Worm (Caenorhabditis elegans) whole organism, late embryonic: ENCODE data around the gene coa-3.
A peak's percentile ranks its signal among the peaks of the same experiment; 100 is the strongest.

Experiments
- C08G9.2 ChIP-seq: sonication (generic microtip); optimal IDR thresholded peaks from 2 replicates; lab custom pipeline; 2016; ENCODE audit warnings: mild to moderate bottlenecking, missing genetic modification characterization, moderate library complexity, missing compliant biosample characterization
- C38D4.7 ChIP-seq: fragments of 200-800 bp; sonication (Bioruptor generic); optimal IDR thresholded peaks from 2 replicates; lab custom pipeline; 2018; ENCODE audit warnings: mild to moderate bottlenecking, missing genetic modification characterization, moderate library complexity, missing compliant biosample characterization
- F13H6.1 ChIP-seq: sonication (generic microtip); optimal IDR thresholded peaks from 2 replicates; lab custom pipeline; 2016; ENCODE audit warnings: missing genetic modification characterization, missing compliant biosample characterization
- K02D7.2 ChIP-seq: sonication (generic microtip); optimal IDR thresholded peaks from 2 replicates; lab custom pipeline; 2017; ENCODE audit warnings: mild to moderate bottlenecking, missing genetic modification characterization, missing compliant biosample characterization
- K09A11.1 ChIP-seq: sonication (generic microtip); optimal IDR thresholded peaks from 2 replicates; lab custom pipeline; 2017; ENCODE audit warnings: antibody characterized with exemption, mild to moderate bottlenecking, missing genetic modification characterization, missing compliant biosample characterization; ENCODE audit not compliant: insufficient read depth
- ahr-1 ChIP-seq: sonication (generic microtip); optimal IDR thresholded peaks from 2 replicates; lab custom pipeline; 2016; ENCODE audit warnings: missing genetic modification characterization, missing compliant biosample characterization
- ama-1 ChIP-seq: fragments of 150-350 bp; optimal IDR thresholded peaks from 2 replicates; lab custom pipeline; 2014
- ceh-14 ChIP-seq: sonication (generic microtip); optimal IDR thresholded peaks from 2 replicates; lab custom pipeline; 2016; ENCODE audit warnings: missing genotype, missing genetic modification characterization, missing compliant biosample characterization
- ceh-18 ChIP-seq: sonication (generic microtip); optimal IDR thresholded peaks from 2 replicates; lab custom pipeline; 2016; ENCODE audit warnings: missing genetic modification characterization, missing compliant biosample characterization
- ceh-19 ChIP-seq: fragments of 200-800 bp; sonication (Bioruptor generic); optimal IDR thresholded peaks from 2 replicates; lab custom pipeline; 2018; ENCODE audit warnings: mild to moderate bottlenecking, missing genetic modification characterization, missing compliant biosample characterization
- ceh-22 ChIP-seq: sonication (generic microtip); optimal IDR thresholded peaks from 2 replicates; lab custom pipeline; 2017; ENCODE audit warnings: missing biosample characterization, missing genetic modification characterization
- ceh-24 ChIP-seq: sonication (generic microtip); optimal IDR thresholded peaks from 2 replicates; lab custom pipeline; 2016; ENCODE audit warnings: mild to moderate bottlenecking, missing genetic modification characterization, missing compliant biosample characterization
- ceh-31 ChIP-seq: sonication (generic microtip); optimal IDR thresholded peaks from 2 replicates; lab custom pipeline; 2016; ENCODE audit warnings: missing genetic modification characterization, missing compliant biosample characterization
- ceh-45 ChIP-seq: fragments of 200-800 bp; sonication (Bioruptor generic); IDR thresholded peaks from 2 replicates; pipeline ENCODE4 v1.3.6; 2022; ENCODE audit warnings: missing genetic modification reagents, missing genetic modification characterization, missing compliant biosample characterization
- ceh-48 ChIP-seq: sonication (generic microtip); optimal IDR thresholded peaks from 2 replicates; lab custom pipeline; 2016; ENCODE audit warnings: missing genetic modification characterization, inconsistent platforms, missing compliant biosample characterization
- ceh-6 ChIP-seq: fragments of 200-800 bp; sonication (Bioruptor generic); optimal IDR thresholded peaks from 2 replicates; lab custom pipeline; 2018; ENCODE audit warnings: mild to moderate bottlenecking, missing genetic modification characterization, missing compliant biosample characterization
- dve-1 ChIP-seq: sonication (generic microtip); optimal IDR thresholded peaks from 2 replicates; lab custom pipeline; 2017; ENCODE audit warnings: antibody characterized with exemption, mild to moderate bottlenecking, missing genetic modification characterization, missing compliant biosample characterization
- elt-2 ChIP-seq: sonication (generic microtip); optimal IDR thresholded peaks from 2 replicates; lab custom pipeline; 2016; ENCODE audit warnings: missing genetic modification reagents, missing genetic modification characterization, missing compliant biosample characterization
- elt-4 ChIP-seq: sonication (generic microtip); optimal IDR thresholded peaks from 2 replicates; lab custom pipeline; 2016; ENCODE audit warnings: missing genetic modification characterization, missing compliant biosample characterization
- ets-4 ChIP-seq: sonication (generic microtip); optimal IDR thresholded peaks from 2 replicates; lab custom pipeline; 2016; ENCODE audit warnings: missing genetic modification characterization, missing compliant biosample characterization
- eyg-1 ChIP-seq: sonication (generic microtip); optimal IDR thresholded peaks from 2 replicates; lab custom pipeline; 2016; ENCODE audit warnings: missing genotype, missing genetic modification characterization, missing compliant biosample characterization
- fax-1 ChIP-seq: sonication (generic microtip); optimal IDR thresholded peaks from 2 replicates; lab custom pipeline; 2016; ENCODE audit warnings: missing genotype, missing genetic modification characterization, missing compliant biosample characterization
- fkh-10 ChIP-seq: fragments of 150-350 bp; optimal IDR thresholded peaks from 2 replicates; lab custom pipeline; 2014; ENCODE audit warnings: missing biosample characterization, missing genetic modification reagents, missing genetic modification characterization
- fkh-6 ChIP-seq: sonication (generic microtip); optimal IDR thresholded peaks from 2 replicates; lab custom pipeline; 2016; ENCODE audit warnings: missing genetic modification characterization, missing compliant biosample characterization
- gmeb-2 ChIP-seq: sonication (generic microtip); optimal IDR thresholded peaks from 2 replicates; lab custom pipeline; 2016; ENCODE audit warnings: missing genetic modification characterization, inconsistent platforms, missing compliant biosample characterization
- hlh-15 ChIP-seq: sonication (generic microtip); optimal IDR thresholded peaks from 2 replicates; lab custom pipeline; 2016; ENCODE audit warnings: missing genetic modification characterization, missing compliant biosample characterization
- hlh-30 ChIP-seq: sonication (generic microtip); optimal IDR thresholded peaks from 2 replicates; lab custom pipeline; 2017; ENCODE audit warnings: antibody characterized with exemption, missing genetic modification characterization, missing compliant biosample characterization; ENCODE audit not compliant: insufficient read depth
- hlh-8 ChIP-seq: sonication (generic microtip); optimal IDR thresholded peaks from 2 replicates; lab custom pipeline; 2016; ENCODE audit warnings: missing genotype, missing genetic modification characterization, missing compliant biosample characterization
- lim-6 ChIP-seq: sonication (generic microtip); optimal IDR thresholded peaks from 2 replicates; lab custom pipeline; 2016; ENCODE audit warnings: missing genetic modification characterization, missing compliant biosample characterization
- madf-2 ChIP-seq: sonication (generic microtip); optimal IDR thresholded peaks from 2 replicates; lab custom pipeline; 2017; ENCODE audit warnings: missing genetic modification characterization, missing compliant biosample characterization
- mec-3 ChIP-seq: sonication (generic microtip); optimal IDR thresholded peaks from 2 replicates; lab custom pipeline; 2016; ENCODE audit warnings: borderline replicate concordance, missing genetic modification characterization, missing compliant biosample characterization
- nfya-1 ChIP-seq: sonication (generic microtip); optimal IDR thresholded peaks from 2 replicates; lab custom pipeline; 2017; ENCODE audit warnings: missing genetic modification characterization, mild to moderate bottlenecking, missing compliant biosample characterization, antibody characterized with exemption, moderate library complexity
- nhr-11 ChIP-seq: fragments of 150-350 bp; optimal IDR thresholded peaks from 2 replicates; lab custom pipeline; 2014; ENCODE audit warnings: missing biosample characterization, missing genetic modification characterization
- npax-4 ChIP-seq: sonication (generic microtip); optimal IDR thresholded peaks from 2 replicates; lab custom pipeline; 2016; ENCODE audit warnings: missing genetic modification characterization, missing compliant biosample characterization
- pag-3 ChIP-seq: sonication (generic microtip); optimal IDR thresholded peaks from 2 replicates; lab custom pipeline; 2016; ENCODE audit warnings: missing compliant biosample characterization, missing genetic modification characterization, borderline replicate concordance
- pax-1 ChIP-seq: fragments of 150-350 bp; optimal IDR thresholded peaks from 2 replicates; lab custom pipeline; 2014; ENCODE audit warnings: missing biosample characterization, missing genetic modification characterization
- pha-2 ChIP-seq: sonication (generic microtip); optimal IDR thresholded peaks from 2 replicates; lab custom pipeline; 2017; ENCODE audit warnings: mild to moderate bottlenecking, missing genetic modification characterization, missing compliant biosample characterization
- pqm-1 ChIP-seq: sonication (generic microtip); optimal IDR thresholded peaks from 2 replicates; lab custom pipeline; 2016; ENCODE audit warnings: missing genetic modification characterization, missing compliant biosample characterization
- pros-1 ChIP-seq: fragments of 150-350 bp; optimal IDR thresholded peaks from 2 replicates; lab custom pipeline; 2014; ENCODE audit warnings: missing biosample characterization, missing genetic modification reagents, missing genetic modification characterization
- sdc-2 ChIP-seq: sonication (generic microtip); optimal IDR thresholded peaks from 2 replicates; lab custom pipeline; 2016; ENCODE audit warnings: missing genotype, missing genetic modification characterization, missing compliant biosample characterization
- sox-2 ChIP-seq: fragments of 200-800 bp; sonication (Bioruptor generic); IDR thresholded peaks from 2 replicates; pipeline ENCODE4 v1.3.6; 2022; ENCODE audit warnings: missing genetic modification reagents, missing genetic modification characterization, missing compliant biosample characterization
- sox-4 ChIP-seq: sonication (generic microtip); optimal IDR thresholded peaks from 2 replicates; lab custom pipeline; 2017; ENCODE audit warnings: mild to moderate bottlenecking, missing genetic modification characterization, inconsistent platforms, missing compliant biosample characterization
- tbx-2 ChIP-seq: sonication (generic microtip); optimal IDR thresholded peaks from 2 replicates; lab custom pipeline; 2016; ENCODE audit warnings: missing genetic modification characterization, missing compliant biosample characterization
- tbx-7 ChIP-seq: sonication (generic microtip); optimal IDR thresholded peaks from 2 replicates; lab custom pipeline; 2016; ENCODE audit warnings: missing genotype, missing genetic modification characterization, missing compliant biosample characterization
- ttx-3 ChIP-seq: sonication (generic microtip); optimal IDR thresholded peaks from 2 replicates; lab custom pipeline; 2016; ENCODE audit warnings: missing genetic modification reagents, missing genetic modification characterization, missing compliant biosample characterization
- unc-3 ChIP-seq, 2 experiments: fragments of 200-800 bp in 1 of 2; sonication (Bioruptor generic) in 1 of 2; sonication (generic microtip) in 1 of 2; conservative IDR thresholded peaks in 1 of 2; optimal IDR thresholded peaks in 1 of 2; 2 replicates each; pipeline versions ENCODE4 v1.3.6 to Lab custom; 2016 to 2022; ENCODE audit warnings: missing compliant biosample characterization in 2 of 2, missing genetic modification characterization in 2 of 2, missing genetic modification reagents in 1 of 2
- unc-55 ChIP-seq: sonication (generic microtip); optimal IDR thresholded peaks from 2 replicates; lab custom pipeline; 2017; ENCODE audit warnings: missing biosample characterization, missing genetic modification reagents, missing genetic modification characterization
- unc-86 ChIP-seq: sonication (generic microtip); optimal IDR thresholded peaks from 2 replicates; lab custom pipeline; 2016; ENCODE audit warnings: missing genetic modification characterization, missing compliant biosample characterization

coa-3 gene

DNA sequence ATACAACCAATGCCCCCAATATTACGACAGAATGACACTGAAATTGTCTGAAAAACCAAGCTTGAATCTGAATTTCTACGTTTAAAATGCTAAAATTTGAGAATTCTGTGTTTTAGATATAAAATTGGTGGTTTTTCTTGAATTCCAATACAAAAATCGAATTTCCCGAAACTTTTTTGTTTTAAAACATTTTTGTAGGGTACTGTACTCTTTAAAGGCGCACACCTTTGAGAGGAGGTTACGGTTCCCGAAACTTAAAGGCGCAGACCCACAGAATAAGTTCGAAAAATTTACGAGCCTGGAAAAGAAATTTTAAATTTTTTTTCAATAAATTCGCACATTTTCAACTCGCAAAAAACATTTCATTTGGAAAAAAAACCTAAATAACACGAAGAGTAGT, 2.2 kb upstream of the coa-3 start:
- no peak for TF ChIP-seq ceh-48
- TF ChIP-seq C08G9.2 (tag; lab: Kevin White, UChicago): no peak
- no peak for TF ChIP-seq fkh-10 (GFP tag; lab: Kevin White, UChicago)
- no peak for TF ChIP-seq elt-2 (tag; lab: Kevin White, UChicago)
- TF ChIP-seq ceh-22: no peak

DNA sequence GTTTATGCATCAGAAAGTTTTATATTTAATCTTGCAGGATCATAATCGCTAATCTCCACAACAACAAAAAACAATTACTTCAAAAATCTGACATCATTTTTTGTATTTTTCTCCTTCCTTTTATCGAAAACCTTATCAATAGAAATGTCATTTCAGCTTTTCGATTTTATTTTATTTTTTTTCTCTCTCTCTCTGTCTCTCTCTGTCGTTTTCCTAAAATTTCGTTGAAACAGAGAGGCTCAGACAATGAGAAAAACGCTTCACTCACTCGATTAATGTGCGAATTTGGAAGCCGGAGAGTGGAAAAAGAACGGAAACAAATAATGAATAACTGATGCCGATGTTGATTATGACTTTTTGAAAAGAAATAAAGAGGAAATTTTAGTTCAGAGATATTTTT, 1.7 kb upstream of the coa-3 start:
- TF ChIP-seq ceh-18 (tag; lab: Kevin White, UChicago): no peak
- peak; percentile 6 for TF ChIP-seq elt-2 (tag; lab: Kevin White, UChicago)

DNA sequence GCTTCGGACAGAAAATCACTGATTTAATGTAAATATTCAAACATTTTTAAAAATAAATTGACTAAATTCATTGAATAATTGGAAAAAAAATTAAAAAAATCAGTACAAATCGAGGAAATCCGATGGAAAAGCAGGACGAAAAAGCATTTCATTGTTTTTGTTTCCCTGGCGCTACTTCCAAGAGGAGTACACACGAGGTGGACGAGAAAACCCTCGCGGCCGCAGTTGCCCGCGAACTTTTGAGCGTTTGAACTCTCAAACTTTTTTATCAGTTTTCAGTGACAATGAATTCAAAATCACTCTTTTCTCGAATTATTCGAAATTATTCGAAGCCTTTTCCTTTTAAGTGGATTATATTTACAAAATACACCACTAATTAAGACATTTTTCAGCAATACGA, 602 bp upstream of the coa-3 start, which contains the start of gene F35D11.4:
TSS of gene F35D11.4 (plus strand) at position 393 of the 400 bp plus-strand sequence.
- TF ChIP-seq hlh-8 (peak; percentile 85), ceh-31 (tag; lab: Kevin White, UChicago) (peak; percentile 94), tbx-7 (peak; percentile 87), elt-4 (tag; lab: Kevin White, UChicago) (no peak), npax-4 (no peak), fax-1 (tag; lab: Kevin White, UChicago) (peak; percentile 50), unc-55 (GFP tag; lab: Kevin White, UChicago) (no peak), ceh-24 (tag; lab: Kevin White, UChicago) (no peak), ceh-19 (no peak), nfya-1 (tag; lab: Kevin White, UChicago) (peak; percentile 1), F13H6.1 (tag; lab: Kevin White, UChicago) (peak; percentile 5), ceh-18 (tag; lab: Kevin White, UChicago) (no peak), pqm-1 (tag; lab: Kevin White, UChicago) (peak; percentile 37), C38D4.7 (GFP tag; lab: Kevin White, UChicago) (no peak), fkh-10 (GFP tag; lab: Kevin White, UChicago) (no peak), ceh-22 (no peak), nhr-11 (tag; lab: Kevin White, UChicago) (no peak), ceh-14 (tag; lab: Kevin White, UChicago) (peak; percentile 49), pha-2 (tag; lab: Kevin White, UChicago) (no peak), hlh-30 (no peak), K02D7.2 (tag; lab: Kevin White, UChicago) (no peak), ttx-3 (peak; percentile 10), ahr-1 (tag; lab: Kevin White, UChicago) (peak; percentile 26), ets-4 (peak; percentile 88), ama-1 (lab: Kevin White, UChicago) (no peak), ceh-48 (no peak), hlh-15 (tag; lab: Kevin White, UChicago) (no peak), pax-1 (tag; lab: Kevin White, UChicago) (no peak), pros-1 (no peak), C08G9.2 (tag; lab: Kevin White, UChicago) (peak; percentile 92), fkh-6 (peak; percentile 22), pag-3 (tag; lab: Kevin White, UChicago) (no peak), mec-3 (tag; lab: Kevin White, UChicago) (no peak), sox-2 (GFP tag; lab: Robert Waterston, UW) (no peak), tbx-2 (tag; lab: Kevin White, UChicago) (peak; percentile 87), elt-2 (tag; lab: Kevin White, UChicago) (peak; percentile 76), sox-4 (tag; lab: Kevin White, UChicago) (no peak), ceh-45 (no peak), ceh-6 (GFP tag; lab: Kevin White, UChicago) (no peak), gmeb-2 (tag; lab: Kevin White, UChicago) (no peak), madf-2 (no peak), unc-3 (GFP tag; conservative IDR thresholded peaks at IDR 0.05; lab: Robert Waterston, UW) (no peak), unc-3 (tag; optimal IDR thresholded peaks at IDR 0.05; lab: Kevin White, UChicago) (no peak), sdc-2 (tag; lab: Kevin White, UChicago) (no peak), unc-86 (tag; lab: Kevin White, UChicago) (no peak), dve-1 (tag; lab: Kevin White, UChicago) (no peak), lim-6 (tag; lab: Kevin White, UChicago) (peak; percentile 5), eyg-1 (tag; lab: Kevin White, UChicago) (no peak), K09A11.1 (tag; lab: Kevin White, UChicago) (no peak)
